Worm (Caenorhabditis elegans): ENCODE measurements around the gene clec-43.
"Not testable (repeated sequence)": the region's sequence is repeated elsewhere in the genome, so short reads cannot be mapped to it uniquely, and the experiment has no call there.

clec-43 gene

DNA sequence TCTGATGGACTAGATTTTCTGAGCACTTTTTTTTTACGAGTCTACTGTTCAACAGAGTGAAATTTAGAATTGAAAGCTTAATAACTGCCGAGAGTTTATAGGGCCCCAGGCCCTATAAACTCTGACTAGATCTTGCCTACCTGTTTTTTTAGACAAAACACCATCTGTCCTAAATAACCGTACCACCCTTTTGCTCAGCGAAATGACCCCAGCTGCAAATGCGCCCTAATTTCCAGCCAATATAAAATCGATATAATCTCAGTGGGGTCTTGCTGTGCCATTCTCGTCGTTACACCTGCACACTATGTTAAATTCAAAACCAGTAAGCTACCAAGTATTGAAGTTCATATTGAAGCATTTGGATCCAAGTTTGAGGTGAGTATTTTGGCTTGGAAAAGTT, 30.1 kb downstream of the clec-43 start, which contains the start of gene fbxc-14:
Gene fbxc-14 (plus strand): TSS at position 301 of the 400 bp plus-strand sequence.
- TF ChIP-seq ets-4 (tag; optimal IDR thresholded peaks at IDR 0.05) (no peak), hlh-30 (tag; optimal IDR thresholded peaks at IDR 0.05; ENCODE audit: insufficient read depth) (no peak), nhr-232 (tag; optimal IDR thresholded peaks at IDR 0.05) (no peak), dmd-4 (tag; optimal IDR thresholded peaks at IDR 0.05; ENCODE audit: borderline replicate concordance) (no peak), ztf-16 (tag; optimal IDR thresholded peaks at IDR 0.05) (no peak), pha-4 (tag; optimal IDR thresholded peaks at IDR 0.05) (no peak), ceh-48 (tag; optimal IDR thresholded peaks at IDR 0.05) (no peak), ceh-22 (tag; optimal IDR thresholded peaks at IDR 0.05) (no peak), pag-3 (tag; optimal IDR thresholded peaks at IDR 0.05; ENCODE audit: borderline replicate concordance) (no peak), fkh-10 (GFP tag; optimal IDR thresholded peaks at IDR 0.05) (no peak), mec-3 (tag; optimal IDR thresholded peaks at IDR 0.05; ENCODE audit: borderline replicate concordance) (no peak)

- TF ChIP-seq pax-1 (tag; optimal IDR thresholded peaks at IDR 0.05) (no peak), syd-9 (tag; optimal IDR thresholded peaks at IDR 0.05) (no peak), tbx-7 (tag; optimal IDR thresholded peaks at IDR 0.05) (no peak)
These were observed 35.3 kb downstream of the clec-43 start, which contains the start of the genes fbxc-17 and fbxc-15 for ce11 chrII:979135-979534. Gene fbxc-17, minus strand, starts transcription at chrII:979235. Gene fbxc-15, plus strand, starts transcription at chrII:979423.

- TF ChIP-seq ztf-16 (tag; optimal IDR thresholded peaks at IDR 0.05), result no peak
- TF ChIP-seq C08G9.2 (tag; optimal IDR thresholded peaks at IDR 0.05), result no peak
- TF ChIP-seq ceh-48 (tag; optimal IDR thresholded peaks at IDR 0.05), result no peak
- TF ChIP-seq ceh-14 (tag; optimal IDR thresholded peaks at IDR 0.05), result no peak
- TF ChIP-seq rnt-1 (tag; optimal IDR thresholded peaks at IDR 0.05), result no peak
These were observed 39.0 kb downstream of the clec-43 start, which contains the start of gene srh-274 for ce11 chrII:982842-983241. Gene srh-274, plus strand, starts transcription at chrII:983142.

ce11 chrII:985703-986102, 41.8 kb downstream of the clec-43 start, which contains the start of gene fbxc-40:
Gene fbxc-40, plus strand, starts transcription at chrII:986003.
- TF ChIP-seq ceh-9 (tag; optimal IDR thresholded peaks at IDR 0.05); fkh-10 (GFP tag; optimal IDR thresholded peaks at IDR 0.05); unc-3 (GFP tag; conservative IDR thresholded peaks at IDR 0.05); unc-3 (tag; optimal IDR thresholded peaks at IDR 0.05): not testable (repeated sequence)

DNA sequence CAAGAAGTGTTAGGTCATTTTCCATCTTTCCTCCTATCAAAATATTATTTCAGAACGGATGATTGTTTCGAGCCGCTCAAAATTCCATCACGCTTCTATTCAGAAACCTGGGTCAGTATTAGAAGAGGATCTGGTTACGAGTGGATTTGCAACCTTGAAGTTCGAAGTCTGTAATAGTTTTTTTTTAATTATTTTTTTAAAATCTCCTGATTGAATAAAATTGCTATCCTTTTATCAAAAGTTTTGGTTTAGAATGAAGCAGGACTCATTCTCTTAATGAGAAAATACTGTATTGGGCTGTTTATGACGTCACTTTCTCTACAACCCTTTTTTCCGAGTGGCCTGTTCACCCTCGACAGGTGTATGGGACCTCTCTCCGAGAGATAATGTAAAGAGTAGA, 44.6 kb downstream of the clec-43 start, which contains the start of gene fbxc-39:
Gene fbxc-39 (plus strand): TSS at position 301 of the 400 bp plus-strand sequence.
- TF ChIP-seq pat-9 (tag; optimal IDR thresholded peaks at IDR 0.05) (no peak), ceh-9 (tag; optimal IDR thresholded peaks at IDR 0.05) (no peak), ref-2 (tag; optimal IDR thresholded peaks at IDR 0.05) (no peak)

DNA sequence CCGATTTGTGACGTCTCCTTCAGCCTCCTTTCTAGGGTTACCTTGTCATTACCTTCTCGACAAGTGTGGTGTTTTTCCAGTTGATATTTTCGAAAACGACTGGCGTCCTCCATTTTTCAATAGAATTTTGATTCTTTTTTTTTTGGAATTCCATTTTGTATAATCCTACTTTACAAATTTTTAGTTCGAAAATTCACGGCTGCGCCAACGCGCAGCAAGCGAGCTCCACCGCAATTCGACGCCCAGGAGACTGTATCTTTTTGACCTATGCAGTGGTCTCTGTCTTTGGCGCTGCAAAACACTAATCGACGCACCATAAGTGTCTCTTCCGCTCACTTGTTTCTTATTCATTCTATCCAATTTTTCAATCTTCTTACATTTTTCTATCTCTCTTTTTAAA, 47.4 kb downstream of the clec-43 start, which contains the start of gene fbxc-42:
Gene fbxc-42 (plus strand): TSS at position 301 of the 400 bp plus-strand sequence.
- TF ChIP-seq fax-1 (tag; optimal IDR thresholded peaks at IDR 0.05) (no peak), F13H6.1 (tag; optimal IDR thresholded peaks at IDR 0.05) (no peak), zip-5 (tag; optimal IDR thresholded peaks at IDR 0.05) (no peak), hlh-30 (tag; optimal IDR thresholded peaks at IDR 0.05; ENCODE audit: insufficient read depth) (no peak), Y22D7AL.16 (tag; optimal IDR thresholded peaks at IDR 0.05) (no peak)

- TF ChIP-seq npax-4, sox-4, ceh-48 (tag; optimal IDR thresholded peaks at IDR 0.05): not testable (repeated sequence)
These were observed 50.4 kb downstream of the clec-43 start, which contains the start of gene F45D11.7 for ce11 chrII:994231-994630. Gene F45D11.7, plus strand, starts transcription at chrII:994531.

Data from whole organism, late embryonic.